Fruit fly (Drosophila melanogaster) whole organism: ENCODE measurements around the gene CG11811.

ENCODE experiments used
- CG8478 ChIP-seq: fragments of >200 bp; optimal IDR thresholded peaks from 2 replicates; lab custom pipeline; 2018; ENCODE audit warnings: inconsistent platforms
- Dll ChIP-seq: fragments of >200 bp; optimal IDR thresholded peaks from 2 replicates; lab custom pipeline; 2017
- EcR ChIP-seq, 2 experiments: fragments of >200 bp; optimal IDR thresholded peaks; 2 replicates each; lab custom pipeline; 2017; ENCODE audit warnings: missing biosample characterization in 2 of 2, missing genetic modification characterization in 2 of 2, missing genetic modification reagents in 2 of 2
- pan ChIP-seq: fragments of >200 bp; optimal IDR thresholded peaks from 2 replicates; lab custom pipeline; 2017
- psq ChIP-seq: fragments of >200 bp; optimal IDR thresholded peaks from 2 replicates; lab custom pipeline; 2017
- usp ChIP-seq: fragments of >200 bp; optimal IDR thresholded peaks from 2 replicates; lab custom pipeline; 2017; ENCODE audit warnings: missing biosample characterization, missing genetic modification characterization, mixed read lengths

Gene CG11811

dm6 chr3L:10686625-10687024 lies 4.2 kb upstream of the CG11811 start:
- TF ChIP-seq usp (GFP tag; lab: Kevin White, UChicago) (no peak), pan (no peak), Dll (lab: Kevin White, UChicago) (no peak), CG8478 (lab: Kevin White, UChicago) (no peak), EcR (GFP tag; optimal IDR thresholded peaks at IDR 0.05; lab: Kevin White, UChicago) (no peak), psq (lab: Kevin White, UChicago) (no peak)

- no peak for TF ChIP-seq pan
- TF ChIP-seq EcR (GFP tag; optimal IDR thresholded peaks at IDR 0.05; lab: Kevin White, UChicago) = no peak
Measured at dm6 chr3L:10692459-10693217, 1.8 kb downstream of the CG11811 start, which contains the start of gene CG33493. CG33493 (minus strand) TSS chr3L:10693167.

dm6 chr3L:10693709-10694403 lies 3.0 kb downstream of the CG11811 start, which contains the start of gene ND-13B:
ND-13B (minus strand) TSS chr3L:10694108.
- TF ChIP-seq psq (lab: Kevin White, UChicago) (no peak), usp (GFP tag; lab: Kevin White, UChicago) (no peak), EcR (GFP tag; optimal IDR thresholded peaks at IDR 0.05; lab: Kevin White, UChicago) (no peak), pan (no peak), Dll (lab: Kevin White, UChicago) (no peak), CG8478 (lab: Kevin White, UChicago) (no peak)

dm6 chr3L:10696635-10697412 lies 6.0 kb downstream of the CG11811 start, which contains the start of gene NijA:
NijA (minus strand) TSS chr3L:10696877.
- TF ChIP-seq EcR (GFP tag; optimal IDR thresholded peaks at IDR 0.05; lab: Kevin White, UChicago) (no peak), usp (GFP tag; lab: Kevin White, UChicago) (no peak), psq (lab: Kevin White, UChicago) (no peak), pan (no peak), CG8478 (lab: Kevin White, UChicago) (no peak), Dll (lab: Kevin White, UChicago) (no peak)

- TF ChIP-seq psq (lab: Kevin White, UChicago) = no peak
- no peak for TF ChIP-seq CG8478 (lab: Kevin White, UChicago)
- TF ChIP-seq usp (GFP tag; lab: Kevin White, UChicago) = no peak
- no peak for TF ChIP-seq Dll (lab: Kevin White, UChicago)
- no peak for TF ChIP-seq pan
- no peak for TF ChIP-seq EcR (GFP tag; optimal IDR thresholded peaks at IDR 0.05; lab: Kevin White, UChicago)
Measured at dm6 chr3L:10697413-10698118, 6.7 kb downstream of the CG11811 start.

dm6 chr3L:10698182-10698581 lies 7.4 kb downstream of the CG11811 start:
- TF ChIP-seq EcR (GFP tag; optimal IDR thresholded peaks at IDR 0.05; lab: Kevin White, UChicago) (no peak), pan (no peak), CG8478 (lab: Kevin White, UChicago) (no peak), usp (GFP tag; lab: Kevin White, UChicago) (no peak), Dll (lab: Kevin White, UChicago) (no peak), psq (lab: Kevin White, UChicago) (no peak)

- TF ChIP-seq Dll (lab: Kevin White, UChicago) = no peak
- no peak for TF ChIP-seq CG8478 (lab: Kevin White, UChicago)
- TF ChIP-seq usp (GFP tag; lab: Kevin White, UChicago) = no peak
- TF ChIP-seq pan = no peak
- no peak for TF ChIP-seq psq (lab: Kevin White, UChicago)
- no peak for TF ChIP-seq EcR (GFP tag; optimal IDR thresholded peaks at IDR 0.05; lab: Kevin White, UChicago)
Measured at dm6 chr3L:10702216-10702615, 11.4 kb downstream of the CG11811 start.

dm6 chr3L:10704482-10704993 lies 13.7 kb downstream of the CG11811 start:
- TF ChIP-seq pan = no peak
- TF ChIP-seq Dll (lab: Kevin White, UChicago) = no peak
- TF ChIP-seq psq (lab: Kevin White, UChicago) = no peak
- TF ChIP-seq usp (GFP tag; lab: Kevin White, UChicago) = no peak
- TF ChIP-seq EcR (GFP tag; optimal IDR thresholded peaks at IDR 0.05; lab: Kevin White, UChicago) = no peak
- no peak for TF ChIP-seq CG8478 (lab: Kevin White, UChicago)

- TF ChIP-seq EcR (GFP tag; optimal IDR thresholded peaks at IDR 0.05; lab: Kevin White, UChicago) = no peak
- TF ChIP-seq psq (lab: Kevin White, UChicago) = no peak
- no peak for TF ChIP-seq usp (GFP tag; lab: Kevin White, UChicago)
- no peak for TF ChIP-seq Dll (lab: Kevin White, UChicago)
- no peak for TF ChIP-seq pan
- no peak for TF ChIP-seq CG8478 (lab: Kevin White, UChicago)
Measured at dm6 chr3L:10709132-10709531, 18.3 kb downstream of the CG11811 start.

- TF ChIP-seq EcR (GFP tag; optimal IDR thresholded peaks at IDR 0.05; lab: Kevin White, UChicago) (no peak), psq (lab: Kevin White, UChicago) (no peak), usp (GFP tag; lab: Kevin White, UChicago) (no peak), pan (no peak), CG8478 (lab: Kevin White, UChicago) (no peak), Dll (lab: Kevin White, UChicago) (no peak)
Measured at dm6 chr3L:10711352-10711751, 20.5 kb downstream of the CG11811 start.
